Fruit fly (Drosophila melanogaster) whole organism, embryonic: ENCODE measurements around the gene ImpL1.
A peak's percentile ranks its signal among the peaks of the same experiment; 100 is the strongest.

Source experiments
- Ada2b ChIP-seq: fragments of 200-800 bp; sonication (Bioruptor generic); IDR thresholded peaks from 2 replicates; pipeline ENCODE4 v1.3.6; 2022; ENCODE audit warnings: missing biosample characterization, missing genetic modification characterization
- Atf3 ChIP-seq: fragments of 200-800 bp; sonication (Bioruptor generic); optimal IDR thresholded peaks from 3 replicates; lab custom pipeline; 2016; ENCODE audit warnings: missing biosample characterization, missing genetic modification characterization
- CG12769 ChIP-seq: fragments of 200-800 bp; sonication (Bioruptor generic); optimal IDR thresholded peaks from 2 replicates; lab custom pipeline; 2019; ENCODE audit warnings: missing biosample characterization, mild to moderate bottlenecking, missing genetic modification characterization, moderate library complexity
- CG14050 ChIP-seq: fragments of 200-800 bp; sonication (Bioruptor generic); IDR thresholded peaks from 3 replicates; pipeline ENCODE4 v1.3.6; 2022; ENCODE audit warnings: missing biosample characterization, missing genetic modification characterization
- CG15479 ChIP-seq: fragments of 200-800 bp; sonication (Bioruptor generic); optimal IDR thresholded peaks from 3 replicates; lab custom pipeline; 2019; ENCODE audit warnings: missing biosample characterization, mild to moderate bottlenecking, missing genetic modification characterization, moderate library complexity
- CG1792 ChIP-seq: fragments of 200-800 bp; sonication (Bioruptor generic); optimal IDR thresholded peaks from 2 replicates; lab custom pipeline; 2016; ENCODE audit warnings: missing biosample characterization, missing genetic modification characterization
- CG18619 ChIP-seq: fragments of 200-800 bp; sonication (Bioruptor generic); optimal IDR thresholded peaks from 3 replicates; lab custom pipeline; 2017; ENCODE audit warnings: missing biosample characterization, mild to moderate bottlenecking, missing genetic modification characterization
- CG31365 ChIP-seq: fragments of 200-800 bp; sonication (Bioruptor generic); optimal IDR thresholded peaks from 2 replicates; lab custom pipeline; 2018; ENCODE audit warnings: missing biosample characterization, mild to moderate bottlenecking, missing genetic modification characterization
- CG31388 ChIP-seq: fragments of 200-800 bp; sonication (Bioruptor generic); optimal IDR thresholded peaks from 2 replicates; lab custom pipeline; 2016; ENCODE audit warnings: missing biosample characterization, missing genetic modification characterization
- CG3163 ChIP-seq: fragments of 200-800 bp; sonication (Bioruptor generic); optimal IDR thresholded peaks from 3 replicates; lab custom pipeline; 2016; ENCODE audit warnings: missing biosample characterization, missing genetic modification characterization
- CG32772 ChIP-seq: fragments of 200-800 bp; sonication (Bioruptor generic); IDR thresholded peaks from 2 replicates; pipeline ENCODE4 v1.3.6; 2022; ENCODE audit warnings: missing biosample characterization, missing genetic modification characterization
- CG4328 ChIP-seq: fragments of 200-800 bp; sonication (Bioruptor generic); optimal IDR thresholded peaks from 3 replicates; lab custom pipeline; 2017; ENCODE audit warnings: missing biosample characterization, missing genetic modification reagents, missing genetic modification characterization
- CG43689 ChIP-seq: fragments of 200-800 bp; sonication (Bioruptor generic); IDR thresholded peaks from 2 replicates; pipeline ENCODE4 v1.3.6; 2022; ENCODE audit warnings: missing biosample characterization, missing genetic modification characterization
- CG6254 ChIP-seq: fragments of 200-800 bp; sonication (Bioruptor generic); optimal IDR thresholded peaks from 3 replicates; lab custom pipeline; 2017; ENCODE audit warnings: mild to moderate bottlenecking, missing biosample characterization, missing genetic modification reagents, missing genetic modification characterization
- CG6791 ChIP-seq: fragments of 200-800 bp; sonication (Bioruptor generic); IDR thresholded peaks from 3 replicates; pipeline ENCODE4 v1.3.6; 2022; ENCODE audit warnings: missing biosample characterization, missing genetic modification characterization; ENCODE audit not compliant: partially characterized antibody
- CG6813 ChIP-seq: fragments of 200-800 bp; sonication (Bioruptor generic); optimal IDR thresholded peaks from 2 replicates; lab custom pipeline; 2017; ENCODE audit warnings: missing biosample characterization, missing genetic modification characterization, mild to moderate bottlenecking, moderate library complexity, missing genetic modification reagents
- CG7271 ChIP-seq: fragments of 200-800 bp; sonication (Bioruptor generic); optimal IDR thresholded peaks from 2 replicates; lab custom pipeline; 2018; ENCODE audit warnings: missing biosample characterization, mild to moderate bottlenecking, missing genetic modification characterization, moderate library complexity
- CG7372 ChIP-seq: fragments of 200-800 bp; sonication (Bioruptor generic); IDR thresholded peaks from 2 replicates; pipeline ENCODE4 v1.3.6; 2022; ENCODE audit warnings: missing biosample characterization, missing genetic modification characterization
- CG7839 ChIP-seq: fragments of 200-800 bp; sonication (Bioruptor generic); optimal IDR thresholded peaks from 3 replicates; lab custom pipeline; 2018; ENCODE audit warnings: missing biosample characterization, mild to moderate bottlenecking, missing genetic modification characterization, moderate library complexity
- Ets65A ChIP-seq: fragments of 200-800 bp; sonication (Bioruptor generic); peaks from one replicate; lab custom pipeline; 2016; ENCODE audit warnings: missing biosample characterization, missing genetic modification characterization
- HHEX ChIP-seq: fragments of 200-800 bp; sonication (Bioruptor generic); optimal IDR thresholded peaks from 3 replicates; lab custom pipeline; 2017; ENCODE audit warnings: missing biosample characterization, mild to moderate bottlenecking, missing genetic modification characterization, missing genetic modification reagents
- HmgD ChIP-seq: fragments of 200-800 bp; sonication (Bioruptor generic); optimal IDR thresholded peaks from 3 replicates; lab custom pipeline; 2016; ENCODE audit warnings: missing biosample characterization, missing genetic modification characterization
- Hr3 ChIP-seq: fragments of 200-800 bp; sonication (Bioruptor generic); optimal IDR thresholded peaks from 3 replicates; lab custom pipeline; 2016; ENCODE audit warnings: missing biosample characterization, missing genetic modification characterization
- Max ChIP-seq: fragments of 200-800 bp; sonication (Bioruptor generic); optimal IDR thresholded peaks from 2 replicates; lab custom pipeline; 2016; ENCODE audit warnings: missing biosample characterization, mild to moderate bottlenecking, missing genetic modification characterization
- NK7.1 ChIP-seq: fragments of 200-800 bp; sonication (Bioruptor generic); optimal IDR thresholded peaks from 3 replicates; lab custom pipeline; 2016; ENCODE audit warnings: missing biosample characterization, missing genetic modification characterization
- Rfx ChIP-seq: fragments of 200-800 bp; sonication (Bioruptor generic); IDR thresholded peaks from 2 replicates; pipeline ENCODE4 v1.3.6; 2022; ENCODE audit warnings: missing biosample characterization, missing genetic modification characterization
- Side ChIP-seq: fragments of 200-800 bp; sonication (Bioruptor generic); optimal IDR thresholded peaks from 2 replicates; lab custom pipeline; 2016; ENCODE audit warnings: missing biosample characterization, missing genetic modification characterization
- Sry-δ ChIP-seq: fragments of 200-800 bp; sonication (Bioruptor generic); optimal IDR thresholded peaks from 2 replicates; lab custom pipeline; 2016; ENCODE audit warnings: missing biosample characterization, missing genetic modification characterization
- TFAM ChIP-seq: fragments of 200-800 bp; sonication (Bioruptor generic); optimal IDR thresholded peaks from 2 replicates; lab custom pipeline; 2017; ENCODE audit warnings: missing biosample characterization, missing genetic modification characterization, inconsistent platforms
- ato ChIP-seq: fragments of 200-800 bp; sonication (Bioruptor generic); IDR thresholded peaks from 2 replicates; pipeline ENCODE4 v1.3.6; 2022; ENCODE audit warnings: missing biosample characterization, missing genetic modification characterization; ENCODE audit not compliant: partially characterized antibody
- bcd ChIP-seq: fragments of 200-800 bp; sonication (Bioruptor generic); optimal IDR thresholded peaks from 2 replicates; lab custom pipeline; 2017; ENCODE audit warnings: missing biosample characterization, mild to moderate bottlenecking, missing genetic modification characterization
- chm ChIP-seq: fragments of 200-800 bp; sonication (Bioruptor generic); IDR thresholded peaks from 2 replicates; pipeline ENCODE4 v1.3.6; 2022; ENCODE audit warnings: missing biosample characterization, missing genetic modification characterization
- croc ChIP-seq: fragments of 200-800 bp; sonication (Bioruptor generic); conservative IDR thresholded peaks from 3 replicates; pipeline ENCODE4 v1.3.6; 2022; ENCODE audit warnings: missing biosample characterization, missing genetic modification characterization
- jumu ChIP-seq: fragments of 200-800 bp; sonication (Bioruptor generic); optimal IDR thresholded peaks from 3 replicates; lab custom pipeline; 2016; ENCODE audit warnings: missing biosample characterization, missing genetic modification characterization
- kah ChIP-seq: fragments of 200-800 bp; sonication (Bioruptor generic); optimal IDR thresholded peaks from 2 replicates; lab custom pipeline; 2018; ENCODE audit warnings: missing biosample characterization, mild to moderate bottlenecking, missing genetic modification characterization
- kay ChIP-seq: fragments of 200-800 bp; sonication (Bioruptor generic); optimal IDR thresholded peaks from 2 replicates; lab custom pipeline; 2016; ENCODE audit warnings: missing biosample characterization, missing genetic modification characterization
- mld ChIP-seq: fragments of 200-800 bp; sonication (Bioruptor generic); IDR thresholded peaks from 3 replicates; pipeline ENCODE4 v1.3.6; 2022; ENCODE audit warnings: missing biosample characterization, missing genetic modification characterization; ENCODE audit not compliant: partially characterized antibody
- row ChIP-seq: fragments of 200-800 bp; sonication (Bioruptor generic); IDR thresholded peaks from 3 replicates; pipeline ENCODE4 v1.3.6; 2022; ENCODE audit warnings: missing biosample characterization, missing genetic modification characterization
- schlank ChIP-seq: fragments of 200-800 bp; sonication (Bioruptor generic); optimal IDR thresholded peaks from 2 replicates; lab custom pipeline; 2018; ENCODE audit warnings: missing biosample characterization, mild to moderate bottlenecking, missing genetic modification characterization
- sisA ChIP-seq: fragments of 200-800 bp; sonication (Bioruptor generic); IDR thresholded peaks from 2 replicates; pipeline ENCODE4 v1.3.6; 2022; ENCODE audit warnings: missing biosample characterization, missing genetic modification characterization
- trh ChIP-seq: fragments of 200-800 bp; sonication (Bioruptor generic); optimal IDR thresholded peaks from 2 replicates; lab custom pipeline; 2016; ENCODE audit warnings: missing biosample characterization, missing genetic modification characterization

ImpL1 gene

dm6 chr3L:13412886-13413224, 30.3 kb downstream of the ImpL1 start (continued):
- TF ChIP-seq Side (GFP tag; lab: Kevin White, UChicago) (no peak), CG6813 (GFP tag; lab: Kevin White, UChicago) (no peak), trh (GFP tag; lab: Kevin White, UChicago) (no peak), croc (GFP tag; lab: Robert Waterston, UW) (no peak), chm (GFP tag; lab: Robert Waterston, UW) (peak; percentile 22; the same call in 1 of the 2 replicates), kay (GFP tag; lab: Kevin White, UChicago) (no peak), CG32772 (GFP tag; lab: Robert Waterston, UW) (no peak), bcd (GFP tag; lab: Kevin White, UChicago) (no peak), ato (GFP tag; lab: Robert Waterston, UW) (peak; percentile 50; the same call in 1 of the 2 replicates), CG31365 (tag; lab: Kevin White, UChicago) (no peak), CG43689 (GFP tag; lab: Robert Waterston, UW) (no peak), row (GFP tag; lab: Robert Waterston, UW) (no peak), CG1792 (GFP tag; lab: Kevin White, UChicago) (no peak), kah (no peak), HHEX (no peak), schlank (no peak), CG14050 (no peak)

dm6 chr3L:13420212-13420611, 37.6 kb downstream of the ImpL1 start:
- peak; percentile 87 for TF ChIP-seq CG7372
- no peak for TF ChIP-seq Atf3 (GFP tag; lab: Kevin White, UChicago)
- no peak for TF ChIP-seq CG15479 (GFP tag; lab: Kevin White, UChicago)
- TF ChIP-seq CG12769 (tag; lab: Kevin White, UChicago) = peak; percentile 67
- TF ChIP-seq, all 482 proteins: peak for 2

dm6 chr3L:13422286-13422787, 39.8 kb downstream of the ImpL1 start, which contains the start of gene CG32121:
CG32121 (minus strand) TSS chr3L:13422336.
- TF ChIP-seq NK7.1 = no peak
- TF ChIP-seq CG6791 (GFP tag; lab: Robert Waterston, UW) = 0 out of 3 replicates have a peak, but pooled peaks have one; percentile 23
- TF ChIP-seq Ets65A (GFP tag; lab: Kevin White, UChicago) = peak; percentile 95

dm6 chr3L:13424068-13424467, 41.5 kb downstream of the ImpL1 start, which contains the start of gene CG33263:
CG33263 (minus strand) TSS chr3L:13424168.
- no peak for TF ChIP-seq CG6254 (GFP tag; lab: Kevin White, UChicago)

dm6 chr3L:13425571-13425970, 43.0 kb downstream of the ImpL1 start, which contains the start of gene CG14106:
CG14106 (minus strand) TSS chr3L:13425671.
- TF ChIP-seq Ada2b (GFP tag; lab: Robert Waterston, UW) (no peak), CG4328 (no peak), sisA (GFP tag; lab: Robert Waterston, UW) (no peak), CG7271 (no peak), CG3163 (no peak), TFAM (no peak), HmgD (GFP tag; lab: Kevin White, UChicago) (no peak), Hr3 (GFP tag; lab: Kevin White, UChicago) (no peak), Sry-δ (GFP tag; lab: Kevin White, UChicago) (no peak), mld (GFP tag; lab: Robert Waterston, UW) (no peak), Rfx (GFP tag; lab: Robert Waterston, UW) (no peak), Max (GFP tag; lab: Kevin White, UChicago) (no peak), CG7839 (tag; lab: Kevin White, UChicago) (no peak), jumu (no peak), CG31388 (no peak), CG18619 (GFP tag; lab: Kevin White, UChicago) (no peak)
